Worm (Caenorhabditis elegans): ENCODE data around the gene M163.8.

The M163.8 gene

DNA sequence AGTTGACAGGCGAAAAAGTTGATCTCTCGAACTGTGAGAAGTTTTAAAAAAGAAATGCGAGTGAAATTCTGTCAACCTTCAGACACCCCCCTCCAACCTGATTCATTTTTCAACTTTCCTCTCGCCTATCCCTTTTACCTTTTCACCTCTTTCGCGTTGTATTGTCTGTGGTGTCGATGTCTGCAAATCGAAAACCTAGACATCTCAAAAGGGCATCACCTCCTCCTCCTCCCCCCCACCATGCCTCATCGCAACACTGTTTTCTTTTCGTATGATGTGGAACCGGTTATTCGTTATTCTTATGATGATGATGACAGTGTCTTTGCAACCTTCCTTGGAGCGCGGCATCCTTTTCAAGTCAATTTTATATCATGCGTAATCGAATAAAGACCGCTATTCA lies 23.1 kb downstream of the M163.8 start:
- no peak for TF ChIP-seq sea-1 (GFP tag; conservative IDR thresholded peaks at IDR 0.05)
- TF ChIP-seq pes-1 (GFP tag; IDR thresholded peaks at IDR 0.05), result no peak
- TF ChIP-seq scrt-1 (GFP tag; IDR thresholded peaks at IDR 0.05), result no peak
- no peak for TF ChIP-seq flt-1 (GFP tag; IDR thresholded peaks at IDR 0.05)
- no peak for TF ChIP-seq hmg-4 (GFP tag; optimal IDR thresholded peaks at IDR 0.05)
- no peak for TF ChIP-seq aly-1 (tag; optimal IDR thresholded peaks at IDR 0.05)
- TF ChIP-seq ceh-36 (tag; optimal IDR thresholded peaks at IDR 0.05), result no peak
- TF ChIP-seq tbx-37 (GFP tag; conservative IDR thresholded peaks at IDR 0.05), result no peak
- TF ChIP-seq F13C5.2 (tag; optimal IDR thresholded peaks at IDR 0.05), result no peak
- TF ChIP-seq tra-4 (tag; optimal IDR thresholded peaks at IDR 0.05), result no peak
- TF ChIP-seq ceh-13 (GFP tag; optimal IDR thresholded peaks at IDR 0.05), result no peak
- no peak for TF ChIP-seq ets-7 (tag; optimal IDR thresholded peaks at IDR 0.05)
- no peak for TF ChIP-seq hnd-1 (tag; optimal IDR thresholded peaks at IDR 0.05)
- TF ChIP-seq tbx-11 (GFP tag; IDR thresholded peaks at IDR 0.05), result no peak
- no peak for TF ChIP-seq ama-1 (optimal IDR thresholded peaks at IDR 0.05)
- TF ChIP-seq B0310.2 (tag; optimal IDR thresholded peaks at IDR 0.05), result no peak
- no peak for TF ChIP-seq hmbx-1 (tag; optimal IDR thresholded peaks at IDR 0.05)

DNA sequence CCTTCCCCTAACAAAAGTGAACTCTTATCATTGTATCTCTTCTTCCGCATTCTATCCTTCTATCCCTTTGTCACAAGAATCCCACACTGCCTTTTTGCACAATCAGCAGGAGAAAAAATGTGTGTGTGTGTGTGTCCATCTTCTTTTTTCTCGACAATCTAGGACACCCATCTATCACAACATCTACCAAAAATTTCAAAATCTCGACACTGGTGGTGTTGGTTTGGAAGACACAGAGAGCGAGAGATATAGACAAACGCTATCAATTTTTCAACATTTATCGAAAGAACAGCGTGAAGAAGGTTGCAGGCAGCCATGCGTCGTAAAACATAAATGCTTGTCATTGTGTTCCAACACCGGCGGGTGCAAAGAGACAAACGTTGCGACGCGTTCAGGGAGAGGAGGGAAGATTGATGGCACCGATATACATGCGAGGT lies 23.9 kb downstream of the M163.8 start:
- TF ChIP-seq scrt-1 (GFP tag; IDR thresholded peaks at IDR 0.05) (no peak), B0310.2 (tag; optimal IDR thresholded peaks at IDR 0.05) (no peak), tbx-11 (GFP tag; IDR thresholded peaks at IDR 0.05) (no peak), aly-1 (tag; optimal IDR thresholded peaks at IDR 0.05) (no peak), hmg-4 (GFP tag; optimal IDR thresholded peaks at IDR 0.05) (no peak), hmbx-1 (tag; optimal IDR thresholded peaks at IDR 0.05) (no peak), F13C5.2 (tag; optimal IDR thresholded peaks at IDR 0.05) (no peak), ama-1 (optimal IDR thresholded peaks at IDR 0.05) (no peak), tra-4 (tag; optimal IDR thresholded peaks at IDR 0.05) (no peak), flt-1 (GFP tag; IDR thresholded peaks at IDR 0.05) (no peak), ceh-13 (GFP tag; optimal IDR thresholded peaks at IDR 0.05) (no peak), pes-1 (GFP tag; IDR thresholded peaks at IDR 0.05) (no peak)

DNA sequence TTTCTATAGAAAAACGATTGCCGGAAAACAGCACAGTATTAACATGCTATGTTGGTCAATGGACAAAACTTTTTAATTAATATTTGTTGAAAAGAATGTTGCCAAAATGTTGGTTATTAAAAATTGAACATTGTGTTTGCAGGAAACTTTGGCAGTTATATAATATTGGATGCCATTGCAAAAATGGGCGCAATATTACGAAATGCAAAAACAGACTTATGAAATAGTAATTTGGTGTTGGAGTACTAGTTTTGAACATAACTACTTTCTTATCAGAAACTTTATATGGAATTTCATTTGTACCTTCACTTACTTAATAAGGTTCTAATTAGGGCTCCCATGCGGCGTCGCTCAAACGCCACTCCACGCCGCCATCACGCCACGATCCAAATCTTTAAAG lies 25.4 kb downstream of the M163.8 start:
- TF ChIP-seq tbx-11 (GFP tag; IDR thresholded peaks at IDR 0.05), result no peak
- TF ChIP-seq ceh-13 (GFP tag; optimal IDR thresholded peaks at IDR 0.05), result no peak
- no peak for TF ChIP-seq flt-1 (GFP tag; IDR thresholded peaks at IDR 0.05)
- TF ChIP-seq B0310.2 (tag; optimal IDR thresholded peaks at IDR 0.05), result no peak

DNA sequence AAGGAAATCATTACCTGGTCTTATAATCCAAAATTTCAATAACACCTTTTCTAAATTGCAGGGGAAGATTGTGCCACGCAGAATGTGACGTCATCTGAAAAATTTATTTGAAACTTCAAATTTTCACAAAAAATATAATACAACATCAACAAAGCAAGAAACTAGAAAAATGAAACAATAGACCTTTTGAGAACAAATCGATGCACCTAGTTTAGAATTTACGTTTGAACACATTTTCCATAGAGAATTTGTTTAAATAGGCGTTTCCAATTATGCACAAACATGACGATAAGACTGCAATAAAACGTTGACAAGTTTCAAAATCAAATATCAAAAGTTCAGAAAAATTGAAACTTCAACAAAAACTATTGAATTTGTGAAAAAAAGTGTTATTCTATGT lies 27.9 kb downstream of the M163.8 start, which contains the start of gene fbxa-141:
Gene fbxa-141, minus strand, starts transcription at position 101 of the 400 bp plus-strand sequence.
- TF ChIP-seq hmg-4 (GFP tag; optimal IDR thresholded peaks at IDR 0.05) (no peak), flt-1 (GFP tag; IDR thresholded peaks at IDR 0.05) (no peak), aly-1 (tag; optimal IDR thresholded peaks at IDR 0.05) (no peak), sea-1 (GFP tag; conservative IDR thresholded peaks at IDR 0.05) (no peak), ets-7 (tag; optimal IDR thresholded peaks at IDR 0.05) (no peak), ceh-13 (GFP tag; optimal IDR thresholded peaks at IDR 0.05) (no peak), tbx-37 (GFP tag; conservative IDR thresholded peaks at IDR 0.05) (no peak), hmbx-1 (tag; optimal IDR thresholded peaks at IDR 0.05) (no peak)

DNA sequence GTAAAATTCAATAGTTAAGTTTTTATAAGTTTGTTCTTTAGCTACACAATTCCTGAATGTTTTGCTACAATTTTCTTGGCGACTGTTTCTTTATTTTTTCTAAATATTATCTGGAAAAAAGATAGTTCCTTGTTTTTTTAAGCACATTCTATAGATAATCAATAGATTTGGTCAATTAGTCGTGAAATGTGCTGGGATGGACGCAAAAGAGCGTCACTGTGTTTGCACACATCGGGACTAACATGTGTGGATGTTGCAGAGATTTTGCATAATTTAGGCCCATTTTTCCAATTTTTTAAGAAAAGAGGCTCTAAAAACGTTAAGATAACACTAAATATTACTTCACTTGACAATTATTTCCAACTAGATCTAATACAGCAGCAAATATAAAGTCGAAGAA lies 28.5 kb downstream of the M163.8 start:
- TF ChIP-seq ceh-36 (tag; optimal IDR thresholded peaks at IDR 0.05), result peak; percentile 5
- no peak for TF ChIP-seq B0310.2 (tag; optimal IDR thresholded peaks at IDR 0.05)

DNA sequence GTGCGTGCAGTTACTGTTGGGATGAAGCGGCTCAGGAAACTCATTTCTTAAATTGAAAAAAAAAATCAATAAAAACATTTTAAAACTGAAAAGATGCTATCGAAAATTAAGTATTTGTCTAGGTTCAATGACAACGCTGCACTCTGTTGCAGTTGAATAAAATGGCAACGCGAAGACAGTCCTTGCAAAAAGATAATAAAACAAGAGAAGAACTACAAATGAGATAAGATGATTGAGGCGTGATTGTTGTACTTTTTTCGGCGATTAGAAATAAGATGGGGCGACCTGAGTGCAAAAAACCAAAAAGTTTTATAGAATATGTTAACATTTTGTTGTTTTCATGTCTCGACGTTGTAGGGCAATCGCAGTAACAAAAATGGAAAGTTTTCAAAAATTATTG lies 30.1 kb downstream of the M163.8 start, which contains the start of gene gcsh-1:
Gene gcsh-1, minus strand, starts transcription at position 46 of the 400 bp plus-strand sequence.
- no peak for TF ChIP-seq tbx-37 (GFP tag; conservative IDR thresholded peaks at IDR 0.05)
- TF ChIP-seq B0310.2 (tag; optimal IDR thresholded peaks at IDR 0.05), result no peak
- TF ChIP-seq aly-1 (tag; optimal IDR thresholded peaks at IDR 0.05), result no peak
- TF ChIP-seq hnd-1 (tag; optimal IDR thresholded peaks at IDR 0.05), result no peak
- no peak for TF ChIP-seq flt-1 (GFP tag; IDR thresholded peaks at IDR 0.05)
- TF ChIP-seq ama-1 (optimal IDR thresholded peaks at IDR 0.05), result no peak
- TF ChIP-seq sea-1 (GFP tag; conservative IDR thresholded peaks at IDR 0.05), result no peak
- TF ChIP-seq ceh-36 (tag; optimal IDR thresholded peaks at IDR 0.05), result no peak
- TF ChIP-seq tbx-11 (GFP tag; IDR thresholded peaks at IDR 0.05), result no peak
- TF ChIP-seq hmg-4 (GFP tag; optimal IDR thresholded peaks at IDR 0.05), result no peak
- no peak for TF ChIP-seq scrt-1 (GFP tag; IDR thresholded peaks at IDR 0.05)

DNA sequence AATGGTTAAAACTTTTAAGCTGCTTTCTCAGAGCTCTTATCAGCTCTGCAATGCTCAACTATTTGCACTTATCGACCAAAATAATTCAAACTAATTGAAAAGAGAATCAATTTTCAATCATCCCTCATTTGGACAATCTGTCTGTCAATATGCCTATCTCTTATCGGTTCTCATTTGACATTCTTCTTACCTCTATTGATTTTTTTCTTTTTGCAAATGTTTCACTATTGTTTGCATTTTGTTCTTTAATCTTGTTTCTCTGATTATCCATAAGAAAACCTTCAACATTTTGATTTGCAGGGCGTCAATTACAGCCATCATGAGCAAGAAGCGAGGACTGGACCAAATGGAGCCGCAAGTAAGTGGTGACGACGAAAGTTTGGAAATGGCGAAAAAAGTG lies 31.6 kb downstream of the M163.8 start, which contains the start of gene D1025.10:
Gene D1025.10, plus strand, starts transcription at position 301 of the 400 bp plus-strand sequence.
- TF ChIP-seq ets-7 (tag; optimal IDR thresholded peaks at IDR 0.05) (no peak), scrt-1 (GFP tag; IDR thresholded peaks at IDR 0.05) (no peak), hmg-4 (GFP tag; optimal IDR thresholded peaks at IDR 0.05) (no peak), ceh-36 (tag; optimal IDR thresholded peaks at IDR 0.05) (no peak), F13C5.2 (tag; optimal IDR thresholded peaks at IDR 0.05) (no peak), flt-1 (GFP tag; IDR thresholded peaks at IDR 0.05) (no peak), ama-1 (optimal IDR thresholded peaks at IDR 0.05) (no peak), tra-4 (tag; optimal IDR thresholded peaks at IDR 0.05) (no peak), B0310.2 (tag; optimal IDR thresholded peaks at IDR 0.05) (no peak), sea-1 (GFP tag; conservative IDR thresholded peaks at IDR 0.05) (no peak)

DNA sequence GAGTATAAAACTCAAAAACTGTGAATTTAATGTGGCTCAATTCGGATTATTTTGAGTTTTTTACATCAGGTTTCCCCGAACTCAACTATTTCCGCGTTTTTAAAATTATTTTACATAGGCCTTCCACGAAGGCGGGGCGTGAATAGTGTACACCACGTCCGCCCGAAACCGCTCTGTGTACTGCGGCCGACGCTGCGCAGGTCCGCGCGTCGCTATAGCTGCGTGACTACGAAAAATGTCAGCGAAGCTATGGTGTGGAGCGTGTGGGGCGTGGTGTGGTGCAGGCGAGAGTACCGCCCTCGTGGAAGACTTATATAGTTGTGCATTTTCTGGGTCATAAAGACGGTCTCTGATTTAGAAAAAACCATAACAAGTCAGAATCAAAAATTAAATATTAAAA lies 32.9 kb downstream of the M163.8 start:
- no peak for TF ChIP-seq aly-1 (tag; optimal IDR thresholded peaks at IDR 0.05)
- no peak for TF ChIP-seq flt-1 (GFP tag; IDR thresholded peaks at IDR 0.05)
- no peak for TF ChIP-seq sea-1 (GFP tag; conservative IDR thresholded peaks at IDR 0.05)
- no peak for TF ChIP-seq ceh-13 (GFP tag; optimal IDR thresholded peaks at IDR 0.05)
- no peak for TF ChIP-seq ama-1 (optimal IDR thresholded peaks at IDR 0.05)
- no peak for TF ChIP-seq pes-1 (GFP tag; IDR thresholded peaks at IDR 0.05)
- TF ChIP-seq F13C5.2 (tag; optimal IDR thresholded peaks at IDR 0.05), result no peak
- no peak for TF ChIP-seq B0310.2 (tag; optimal IDR thresholded peaks at IDR 0.05)
- no peak for TF ChIP-seq tra-4 (tag; optimal IDR thresholded peaks at IDR 0.05)
- TF ChIP-seq hmg-4 (GFP tag; optimal IDR thresholded peaks at IDR 0.05), result no peak
